Fruit fly (Drosophila melanogaster) whole organism, embryonic: ENCODE data around the gene dod.

Source experiments
- CG10565 ChIP-seq: fragments of 200-800 bp; sonication (Bioruptor generic); optimal IDR thresholded peaks from 3 replicates; lab custom pipeline; 2016; ENCODE audit warnings: missing biosample characterization, mild to moderate bottlenecking, missing genetic modification characterization
- CG11696 ChIP-seq: fragments of 200-800 bp; sonication (Bioruptor generic); IDR thresholded peaks from 2 replicates; pipeline ENCODE4 v1.3.6; 2022; ENCODE audit warnings: missing biosample characterization, missing genetic modification characterization
- CG12744 ChIP-seq: fragments of 200-800 bp; sonication (Bioruptor generic); optimal IDR thresholded peaks from 2 replicates; lab custom pipeline; 2016; ENCODE audit warnings: missing biosample characterization, missing genetic modification characterization
- CG13624 ChIP-seq: fragments of 200-800 bp; sonication (Bioruptor generic); optimal IDR thresholded peaks from 2 replicates; lab custom pipeline; 2016; ENCODE audit warnings: missing biosample characterization, missing genetic modification characterization
- CG13775 ChIP-seq: fragments of 200-800 bp; sonication (Bioruptor generic); optimal IDR thresholded peaks from 3 replicates; lab custom pipeline; 2017; ENCODE audit warnings: missing biosample characterization, mild to moderate bottlenecking, missing genetic modification characterization
- CG14667 ChIP-seq: fragments of 200-800 bp; sonication (Bioruptor generic); IDR thresholded peaks from 2 replicates; pipeline ENCODE4 v1.3.6; 2022; ENCODE audit warnings: missing biosample characterization, missing genetic modification characterization
- CG16863 ChIP-seq: fragments of 200-800 bp; sonication (Bioruptor generic); optimal IDR thresholded peaks from 3 replicates; lab custom pipeline; 2016; ENCODE audit warnings: missing biosample characterization, missing genetic modification characterization
- CG17385 ChIP-seq: fragments of 200-800 bp; sonication (Bioruptor generic); optimal IDR thresholded peaks from 3 replicates; lab custom pipeline; 2018; ENCODE audit warnings: missing biosample characterization, mild to moderate bottlenecking, missing genetic modification characterization
- CG17568 ChIP-seq: fragments of 200-800 bp; sonication (Bioruptor generic); optimal IDR thresholded peaks from 2 replicates; lab custom pipeline; 2018; ENCODE audit warnings: missing biosample characterization, mild to moderate bottlenecking, missing genetic modification characterization, moderate library complexity
- CG18764 ChIP-seq: fragments of 200-800 bp; sonication (Bioruptor generic); optimal IDR thresholded peaks from 3 replicates; lab custom pipeline; 2016; ENCODE audit warnings: missing biosample characterization, missing genetic modification characterization
- CG2116 ChIP-seq: fragments of 200-800 bp; sonication (Bioruptor generic); optimal IDR thresholded peaks from 3 replicates; lab custom pipeline; 2018; ENCODE audit warnings: missing biosample characterization, mild to moderate bottlenecking, missing genetic modification characterization
- CG31365 ChIP-seq: fragments of 200-800 bp; sonication (Bioruptor generic); optimal IDR thresholded peaks from 2 replicates; lab custom pipeline; 2018; ENCODE audit warnings: missing biosample characterization, mild to moderate bottlenecking, missing genetic modification characterization
- CG32532 ChIP-seq: fragments of 200-800 bp; sonication (Bioruptor generic); IDR thresholded peaks from 2 replicates; pipeline ENCODE4 v1.3.6; 2022; ENCODE audit warnings: missing biosample characterization, missing genetic modification characterization
- CG33557 ChIP-seq: fragments of 200-800 bp; sonication (Bioruptor generic); optimal IDR thresholded peaks from 2 replicates; lab custom pipeline; 2019; ENCODE audit warnings: missing biosample characterization, mild to moderate bottlenecking, missing genetic modification characterization, moderate library complexity
- CG5953 ChIP-seq: fragments of 200-800 bp; sonication (Bioruptor generic); IDR thresholded peaks from 2 replicates; pipeline ENCODE4 v1.3.6; 2022; ENCODE audit warnings: missing biosample characterization, missing genetic modification characterization
- CG7372 ChIP-seq: fragments of 200-800 bp; sonication (Bioruptor generic); IDR thresholded peaks from 2 replicates; pipeline ENCODE4 v1.3.6; 2022; ENCODE audit warnings: missing biosample characterization, missing genetic modification characterization
- CG7786 ChIP-seq: fragments of 200-800 bp; sonication (Bioruptor generic); optimal IDR thresholded peaks from 2 replicates; lab custom pipeline; 2016; ENCODE audit warnings: missing biosample characterization, missing genetic modification characterization
- CG8281 ChIP-seq: fragments of 200-800 bp; sonication (Bioruptor generic); optimal IDR thresholded peaks from 2 replicates; lab custom pipeline; 2018; ENCODE audit warnings: missing biosample characterization, mild to moderate bottlenecking, missing genetic modification characterization, moderate library complexity
- CG8924 ChIP-seq: fragments of 200-800 bp; optimal IDR thresholded peaks from 3 replicates; lab custom pipeline; 2019; ENCODE audit warnings: missing biosample characterization, mild to moderate bottlenecking, missing genetic modification characterization, moderate library complexity
- CkIIα-i1 ChIP-seq: fragments of 200-800 bp; sonication (Bioruptor generic); IDR thresholded peaks from 2 replicates; pipeline ENCODE4 v1.3.6; 2022; ENCODE audit warnings: missing biosample characterization, missing genetic modification characterization
- D19B ChIP-seq: fragments of 200-800 bp; sonication (Bioruptor generic); optimal IDR thresholded peaks from 2 replicates; lab custom pipeline; 2017; ENCODE audit warnings: missing biosample characterization, mild to moderate bottlenecking, missing genetic modification characterization
- Doc2 ChIP-seq: fragments of 200-800 bp; sonication (Bioruptor generic); IDR thresholded peaks from 2 replicates; pipeline ENCODE4 v1.3.6; 2022; ENCODE audit warnings: missing biosample characterization, missing genetic modification characterization
- ERR ChIP-seq: fragments of 200-800 bp; sonication (Bioruptor generic); optimal IDR thresholded peaks from 2 replicates; lab custom pipeline; 2016; ENCODE audit warnings: missing biosample characterization, missing genetic modification characterization
- Hand ChIP-seq: fragments of 200-800 bp; sonication (Bioruptor generic); optimal IDR thresholded peaks from 2 replicates; lab custom pipeline; 2017; ENCODE audit warnings: mild to moderate bottlenecking, missing biosample characterization, missing genetic modification reagents, missing genetic modification characterization
- HmgD ChIP-seq: fragments of 200-800 bp; sonication (Bioruptor generic); optimal IDR thresholded peaks from 3 replicates; lab custom pipeline; 2016; ENCODE audit warnings: missing biosample characterization, missing genetic modification characterization
- Med ChIP-seq: fragments of 200-800 bp; sonication (Bioruptor generic); peaks from one replicate; lab custom pipeline; 2016; ENCODE audit warnings: missing biosample characterization, missing genetic modification characterization, mild to moderate bottlenecking, inconsistent platforms, moderate library complexity
- Ssrp ChIP-seq: fragments of 200-800 bp; sonication (Bioruptor generic); optimal IDR thresholded peaks from 2 replicates; lab custom pipeline; 2018; ENCODE audit warnings: missing biosample characterization, mild to moderate bottlenecking, missing genetic modification characterization, moderate library complexity
- Tbp ChIP-seq: fragments of >200 bp; optimal IDR thresholded peaks from 2 replicates; lab custom pipeline; 2018; ENCODE audit warnings: missing biosample characterization, missing genetic modification characterization
- abd-A ChIP-seq: fragments of 200-800 bp; sonication (Bioruptor generic); optimal IDR thresholded peaks from 3 replicates; lab custom pipeline; 2019; ENCODE audit warnings: missing biosample characterization, mild to moderate bottlenecking, missing genetic modification characterization, moderate library complexity
- bab2 ChIP-seq: fragments of 200-800 bp; sonication (Bioruptor generic); optimal IDR thresholded peaks from 2 replicates; lab custom pipeline; 2016; ENCODE audit warnings: missing biosample characterization, missing genetic modification characterization
- cad ChIP-seq: fragments of >200 bp; optimal IDR thresholded peaks from 2 replicates; lab custom pipeline; 2017; ENCODE audit warnings: missing biosample characterization, missing genetic modification characterization
- chinmo ChIP-seq: fragments of 200-800 bp; sonication (Bioruptor generic); IDR thresholded peaks from 4 replicates; pipeline ENCODE4 v1.3.6; 2022; ENCODE audit warnings: missing biosample characterization, missing genetic modification characterization; ENCODE audit not compliant: partially characterized antibody
- crol ChIP-seq: fragments of 200-800 bp; sonication (Bioruptor generic); IDR thresholded peaks from 2 replicates; pipeline ENCODE4 v1.3.6; 2022; ENCODE audit warnings: missing biosample characterization, missing genetic modification characterization
- dan ChIP-seq: fragments of 200-800 bp; sonication (Bioruptor generic); IDR thresholded peaks from 2 replicates; pipeline ENCODE4 v1.3.6; 2022; ENCODE audit warnings: missing biosample characterization, missing genetic modification characterization
- emc ChIP-seq: fragments of 200-800 bp; sonication (Bioruptor generic); optimal IDR thresholded peaks from 2 replicates; lab custom pipeline; 2016; ENCODE audit warnings: missing biosample characterization, missing genetic modification characterization
- ems ChIP-seq: fragments of 200-800 bp; sonication (Bioruptor generic); optimal IDR thresholded peaks from 3 replicates; lab custom pipeline; 2016; ENCODE audit warnings: missing biosample characterization, missing genetic modification characterization
- eyg ChIP-seq: fragments of 200-800 bp; sonication (Bioruptor generic); optimal IDR thresholded peaks from 3 replicates; lab custom pipeline; 2016; ENCODE audit warnings: missing biosample characterization, missing genetic modification characterization
- gem ChIP-seq: fragments of 200-800 bp; sonication (Bioruptor generic); optimal IDR thresholded peaks from 2 replicates; lab custom pipeline; 2019; ENCODE audit warnings: missing biosample characterization, mild to moderate bottlenecking, missing genetic modification characterization, moderate library complexity
- gsb ChIP-seq: fragments of 200-800 bp; sonication (Bioruptor generic); IDR thresholded peaks from 2 replicates; pipeline ENCODE4 v1.3.6; 2022; ENCODE audit warnings: missing biosample characterization, missing genetic modification characterization
- ham ChIP-seq: fragments of 200-800 bp; sonication (Bioruptor generic); IDR thresholded peaks from 2 replicates; pipeline ENCODE4 v1.3.6; 2022; ENCODE audit warnings: missing biosample characterization, missing genetic modification characterization
- jigr1 ChIP-seq: fragments of 200-800 bp; sonication (Bioruptor generic); IDR thresholded peaks from 3 replicates; pipeline ENCODE4 v1.3.6; 2022; ENCODE audit warnings: missing biosample characterization, missing genetic modification characterization
- lbe ChIP-seq: fragments of 200-800 bp; sonication (Bioruptor generic); optimal IDR thresholded peaks from 2 replicates; lab custom pipeline; 2016; ENCODE audit warnings: missing biosample characterization, mild to moderate bottlenecking, missing genetic modification characterization
- maf-S ChIP-seq: fragments of 200-800 bp; sonication (Bioruptor generic); optimal IDR thresholded peaks from 2 replicates; lab custom pipeline; 2016; ENCODE audit warnings: missing biosample characterization, missing genetic modification characterization
- nerfin-2 ChIP-seq: fragments of 200-800 bp; sonication (Bioruptor generic); IDR thresholded peaks from 2 replicates; pipeline ENCODE4 v1.3.6; 2022; ENCODE audit warnings: missing biosample characterization, missing genetic modification characterization; ENCODE audit not compliant: partially characterized antibody
- nmo ChIP-seq: fragments of 200-800 bp; sonication (Bioruptor generic); optimal IDR thresholded peaks from 2 replicates; lab custom pipeline; 2018; ENCODE audit warnings: missing biosample characterization, mild to moderate bottlenecking, missing genetic modification characterization, moderate library complexity
- pita ChIP-seq: fragments of 200-800 bp; sonication (Bioruptor generic); optimal IDR thresholded peaks from 2 replicates; lab custom pipeline; 2017; ENCODE audit warnings: missing biosample characterization, mild to moderate bottlenecking, missing genetic modification characterization
- pnt ChIP-seq: fragments of 200-800 bp; sonication (Bioruptor generic); optimal IDR thresholded peaks from 3 replicates; lab custom pipeline; 2016; ENCODE audit warnings: missing biosample characterization, missing genetic modification characterization
- scrt ChIP-seq: fragments of 200-800 bp; sonication (Bioruptor generic); optimal IDR thresholded peaks from 2 replicates; lab custom pipeline; 2018; ENCODE audit warnings: missing biosample characterization, mild to moderate bottlenecking, missing genetic modification characterization, moderate library complexity
- slbo ChIP-seq: fragments of 200-800 bp; sonication (Bioruptor generic); IDR thresholded peaks from 2 replicates; pipeline ENCODE4 v1.3.6; 2022; ENCODE audit warnings: missing biosample characterization, missing genetic modification characterization
- sr ChIP-seq: fragments of 200-800 bp; sonication (Bioruptor generic); IDR thresholded peaks from 3 replicates; pipeline ENCODE4 v1.3.6; 2022; ENCODE audit warnings: missing biosample characterization, missing genetic modification characterization
- twi ChIP-seq: fragments of 200-800 bp; optimal IDR thresholded peaks from 2 replicates; lab custom pipeline; 2019; ENCODE audit warnings: missing biosample characterization, mild to moderate bottlenecking, missing genetic modification characterization, moderate library complexity
- usp ChIP-seq: fragments of >200 bp; optimal IDR thresholded peaks from 2 replicates; lab custom pipeline; 2017; ENCODE audit warnings: missing biosample characterization, missing genetic modification characterization
- zen2 ChIP-seq: fragments of 200-800 bp; sonication (Bioruptor generic); IDR thresholded peaks from 3 replicates; pipeline ENCODE4 v1.3.6; 2022; ENCODE audit warnings: missing biosample characterization, missing genetic modification characterization; ENCODE audit not compliant: partially characterized antibody

Gene dod

DNA sequence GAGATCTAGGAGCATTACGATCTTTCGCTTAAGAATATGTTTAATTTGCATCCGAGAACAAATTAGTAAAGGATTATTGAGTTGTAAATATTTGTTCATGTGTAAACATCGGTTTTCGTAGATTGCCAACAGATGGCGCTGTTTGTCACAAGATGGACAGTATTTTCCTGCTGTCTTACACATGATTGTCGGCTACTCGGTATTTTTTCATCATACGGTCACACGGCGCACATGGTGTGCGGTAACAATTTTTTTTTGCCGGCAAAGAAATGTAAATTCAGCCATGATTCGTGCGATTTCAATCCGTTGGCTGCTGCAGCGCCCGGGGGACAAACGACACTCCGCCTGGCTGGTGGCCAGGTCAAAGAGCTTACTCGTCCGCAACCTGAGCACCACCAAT is 17.7 kb downstream of the dod start, which contains the start of the genes bbx and waw (continued):
- no peak for TF ChIP-seq CG14667 (GFP tag; lab: Robert Waterston, UW)
- TF ChIP-seq CG33557, result peak; percentile 45
- no peak for TF ChIP-seq lbe (GFP tag; lab: Kevin White, UChicago)
- no peak for TF ChIP-seq zen2
- TF ChIP-seq usp (GFP tag; lab: Kevin White, UChicago), result no peak
- TF ChIP-seq eyg (GFP tag; lab: Kevin White, UChicago), result no peak
- TF ChIP-seq CG11696 (GFP tag; lab: Robert Waterston, UW), result no peak
- TF ChIP-seq CG7372 (GFP tag; lab: Robert Waterston, UW), result no peak
- no peak for TF ChIP-seq cad
- TF ChIP-seq CG2116 (GFP tag; lab: Kevin White, UChicago), result peak; percentile 27
- TF ChIP-seq maf-S (GFP tag; lab: Kevin White, UChicago), result peak; percentile 50
- no peak for TF ChIP-seq dan
- TF ChIP-seq gem (tag; lab: Kevin White, UChicago), result no peak
- TF ChIP-seq Med, result peak; percentile 75
- no peak for TF ChIP-seq CG10565 (GFP tag; lab: Kevin White, UChicago)
- no peak for TF ChIP-seq chinmo (GFP tag; lab: Robert Waterston, UW)
- no peak for TF ChIP-seq ems (GFP tag; lab: Kevin White, UChicago)
- no peak for TF ChIP-seq ham (GFP tag; lab: Robert Waterston, UW)
- TF ChIP-seq nerfin-2 (GFP tag; lab: Robert Waterston, UW), result no peak
- TF ChIP-seq Ssrp, result no peak
- TF ChIP-seq CG31365 (tag; lab: Kevin White, UChicago), result no peak
- no peak for TF ChIP-seq CG7786 (GFP tag; lab: Kevin White, UChicago)
- no peak for TF ChIP-seq CG12744
- no peak for TF ChIP-seq Hand (GFP tag; lab: Kevin White, UChicago)
- peak; percentile 35 for TF ChIP-seq nmo (GFP tag; lab: Kevin White, UChicago)
- TF ChIP-seq CG13775 (GFP tag; lab: Kevin White, UChicago), result peak; percentile 18
- no peak for TF ChIP-seq Doc2
- TF ChIP-seq CG8281 (tag; lab: Kevin White, UChicago), result no peak
- TF ChIP-seq scrt (GFP tag; lab: Kevin White, UChicago), result peak; percentile 56
- TF ChIP-seq CG13624 (GFP tag; lab: Kevin White, UChicago), result peak; percentile 38
- TF ChIP-seq abd-A (tag; lab: Kevin White, UChicago), result no peak
- no peak for TF ChIP-seq CkIIα-i1 (GFP tag; lab: Robert Waterston, UW)
- TF ChIP-seq CG5953, result no peak
- peak; percentile 7 for TF ChIP-seq pita
- TF ChIP-seq jigr1, result no peak
- TF ChIP-seq CG18764 (GFP tag; lab: Kevin White, UChicago), result peak; percentile 6
- TF ChIP-seq ERR (GFP tag; lab: Kevin White, UChicago), result no peak
- TF ChIP-seq crol (GFP tag; lab: Robert Waterston, UW), result no peak
- no peak for TF ChIP-seq sr (GFP tag; lab: Robert Waterston, UW)
- no peak for TF ChIP-seq emc (GFP tag; lab: Kevin White, UChicago)
- no peak for TF ChIP-seq bab2 (GFP tag; lab: Kevin White, UChicago)
- TF ChIP-seq CG8924 (tag; lab: Kevin White, UChicago), result no peak
- peak; percentile 11 for TF ChIP-seq HmgD
- TF ChIP-seq gsb (GFP tag; lab: Robert Waterston, UW), result no peak
- TF ChIP-seq D19B (GFP tag; lab: Kevin White, UChicago), result no peak
- no peak for TF ChIP-seq CG17568 (GFP tag; lab: Kevin White, UChicago)
- peak; percentile 40 for TF ChIP-seq CG17385 (GFP tag; lab: Kevin White, UChicago)
- TF ChIP-seq twi, result peak; percentile 44
- TF ChIP-seq pnt, result no peak
- no peak for TF ChIP-seq CG32532 (GFP tag; lab: Robert Waterston, UW)
- no peak for TF ChIP-seq CG16863 (GFP tag; lab: Kevin White, UChicago)
- no peak for TF ChIP-seq slbo (GFP tag; lab: Robert Waterston, UW)
- no peak for TF ChIP-seq Tbp (GFP tag; lab: Kevin White, UChicago)
